Worm (Caenorhabditis elegans): Measurements from ENCODE around the gene lect-2.

DNA sequence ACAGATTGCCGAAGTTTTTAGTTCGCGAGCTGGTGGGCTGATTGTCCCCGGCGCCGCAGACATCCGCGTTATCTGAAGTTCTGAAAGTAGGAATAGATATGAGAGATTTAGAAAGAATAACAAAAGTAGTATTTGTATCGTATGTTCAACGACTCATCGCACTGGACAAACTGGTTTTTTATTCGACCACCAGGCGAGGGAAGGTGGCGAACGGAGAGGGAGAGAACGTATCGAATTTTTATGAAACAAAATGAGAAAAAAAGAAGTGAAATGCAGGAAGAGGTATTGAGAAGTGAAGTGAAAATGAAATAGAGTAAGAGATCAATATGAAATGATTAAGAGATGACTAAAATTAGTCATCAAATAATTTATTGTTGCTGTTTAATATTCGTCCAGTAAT is 36.8 kb downstream of the lect-2 start, which contains the start of gene tbc-2:
- TF ChIP-seq dao-5 (tag; optimal IDR thresholded peaks at IDR 0.05) = no peak
- no peak for TF ChIP-seq W03F9.2 (tag; optimal IDR thresholded peaks at IDR 0.05)
